Fruit fly (Drosophila melanogaster) whole organism: ENCODE measurements around the gene Non2.

Experiments used
- psq ChIP-seq: fragments of >200 bp; optimal IDR thresholded peaks from 2 replicates; lab custom pipeline; 2017
- usp ChIP-seq: fragments of >200 bp; optimal IDR thresholded peaks from 2 replicates; lab custom pipeline; 2017; ENCODE audit warnings: missing biosample characterization, missing genetic modification characterization, mixed read lengths

- TF ChIP-seq psq (lab: Kevin White, UChicago) (no peak), usp (GFP tag; lab: Kevin White, UChicago) (no peak)
These were observed 15.9 kb downstream of the Non2 start for dm6 chr3L:2782678-2783027.
